Fruit fly (Drosophila melanogaster): ENCODE data around the gene CG44001.

CG44001 gene

DNA sequence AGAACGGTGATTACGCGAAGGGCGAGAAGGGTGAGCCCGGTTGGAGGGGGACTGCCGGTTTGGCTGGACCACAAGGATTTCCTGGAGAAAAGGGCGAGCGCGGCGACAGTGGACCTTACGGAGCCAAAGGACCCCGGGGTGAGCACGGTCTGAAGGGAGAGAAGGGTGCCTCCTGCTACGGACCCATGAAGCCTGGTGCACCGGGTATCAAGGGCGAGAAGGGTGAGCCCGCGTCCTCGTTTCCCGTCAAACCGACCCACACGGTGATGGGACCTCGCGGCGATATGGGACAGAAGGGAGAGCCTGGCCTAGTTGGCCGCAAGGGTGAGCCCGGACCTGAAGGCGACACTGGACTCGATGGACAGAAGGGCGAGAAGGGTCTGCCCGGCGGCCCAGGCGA, 11.7 kb upstream of the CG44001 start:
- TF ChIP-seq CG8159 (tag; optimal IDR thresholded peaks at IDR 0.05) (no peak), CG4496 (GFP tag; IDR thresholded peaks at IDR 0.05) (no peak), CG14655 (GFP tag; optimal IDR thresholded peaks at IDR 0.05) (no peak), fd96Ca (GFP tag; IDR thresholded peaks at IDR 0.05) (no peak), EcR (GFP tag; optimal IDR thresholded peaks at IDR 0.05) (no peak), CG32121 (GFP tag; IDR thresholded peaks at IDR 0.05) (no peak), CG17806 (tag; optimal IDR thresholded peaks at IDR 0.05) (no peak), CG12605 (GFP tag; IDR thresholded peaks at IDR 0.05) (no peak), CG15710 (tag; optimal IDR thresholded peaks at IDR 0.05) (no peak), CG10348 (GFP tag; IDR thresholded peaks at IDR 0.05) (no peak), Snoo (tag; optimal IDR thresholded peaks at IDR 0.05) (no peak), Ets98B (GFP tag; IDR thresholded peaks at IDR 0.05) (no peak), CG8301 (tag; optimal IDR thresholded peaks at IDR 0.05) (no peak)

DNA sequence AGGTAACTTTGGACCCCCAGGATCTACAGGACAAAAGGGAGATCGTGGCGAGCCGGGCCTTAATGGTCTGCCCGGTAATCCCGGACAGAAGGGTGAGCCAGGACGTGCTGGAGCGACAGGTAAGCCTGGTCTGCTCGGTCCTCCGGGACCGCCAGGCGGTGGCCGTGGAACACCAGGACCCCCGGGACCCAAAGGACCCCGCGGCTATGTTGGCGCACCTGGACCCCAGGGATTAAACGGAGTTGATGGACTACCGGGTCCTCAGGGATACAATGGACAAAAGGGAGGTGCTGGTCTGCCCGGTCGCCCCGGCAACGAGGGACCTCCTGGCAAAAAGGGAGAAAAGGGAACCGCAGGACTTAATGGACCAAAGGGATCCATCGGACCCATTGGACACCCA, 11.2 kb upstream of the CG44001 start:
- TF ChIP-seq rn (GFP tag; IDR thresholded peaks at IDR 0.05) (no peak), CG12605 (GFP tag; IDR thresholded peaks at IDR 0.05) (no peak), CG14655 (GFP tag; optimal IDR thresholded peaks at IDR 0.05) (no peak), gl (tag; optimal IDR thresholded peaks at IDR 0.05) (no peak), D1 (tag; optimal IDR thresholded peaks at IDR 0.05) (no peak), Snoo (tag; optimal IDR thresholded peaks at IDR 0.05) (no peak), CG9948 (tag; optimal IDR thresholded peaks at IDR 0.05) (no peak), Pif1B (GFP tag; optimal IDR thresholded peaks at IDR 0.05) (no peak), EcR (GFP tag; optimal IDR thresholded peaks at IDR 0.05) (no peak), Ets98B (GFP tag; IDR thresholded peaks at IDR 0.05) (no peak), fd96Ca (GFP tag; IDR thresholded peaks at IDR 0.05) (no peak), CG10348 (GFP tag; IDR thresholded peaks at IDR 0.05) (no peak), CG15710 (tag; optimal IDR thresholded peaks at IDR 0.05) (no peak), CG34367 (tag; optimal IDR thresholded peaks at IDR 0.05) (no peak), CG8159 (tag; optimal IDR thresholded peaks at IDR 0.05) (no peak), CG17806 (tag; optimal IDR thresholded peaks at IDR 0.05) (no peak), CG4496 (GFP tag; IDR thresholded peaks at IDR 0.05) (no peak), CG8301 (tag; optimal IDR thresholded peaks at IDR 0.05) (no peak), Pif1A (GFP tag; optimal IDR thresholded peaks at IDR 0.05) (no peak), CG13204 (GFP tag; optimal IDR thresholded peaks at IDR 0.05) (no peak)

DNA sequence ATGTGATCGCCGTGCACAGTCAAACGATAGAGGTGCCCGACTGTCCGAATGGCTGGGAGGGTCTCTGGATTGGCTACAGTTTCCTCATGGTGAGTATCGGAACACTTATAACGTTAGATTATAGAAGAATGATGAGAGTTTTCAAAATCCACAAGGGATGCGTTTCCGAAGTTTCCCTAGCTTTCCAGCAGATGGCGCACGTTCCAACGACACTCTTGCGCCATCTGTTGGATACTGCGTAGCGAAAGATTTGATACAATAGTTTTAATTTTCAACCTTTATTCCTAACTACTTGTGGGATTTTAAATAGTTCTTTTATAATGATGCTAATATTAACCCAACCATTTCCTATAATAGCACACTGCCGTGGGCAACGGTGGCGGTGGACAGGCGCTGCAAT, 7.0 kb upstream of the CG44001 start:
- no peak for TF ChIP-seq Pif1A (GFP tag; optimal IDR thresholded peaks at IDR 0.05)
- no peak for TF ChIP-seq CG9948 (tag; optimal IDR thresholded peaks at IDR 0.05)
- TF ChIP-seq CG4496 (GFP tag; IDR thresholded peaks at IDR 0.05), result no peak
- TF ChIP-seq CG32121 (GFP tag; IDR thresholded peaks at IDR 0.05), result no peak
- TF ChIP-seq Snoo (tag; optimal IDR thresholded peaks at IDR 0.05), result no peak
- no peak for TF ChIP-seq fd96Ca (GFP tag; IDR thresholded peaks at IDR 0.05)
- no peak for TF ChIP-seq CG15710 (tag; optimal IDR thresholded peaks at IDR 0.05)
- TF ChIP-seq EcR (GFP tag; optimal IDR thresholded peaks at IDR 0.05), result no peak
- no peak for TF ChIP-seq CG8159 (tag; optimal IDR thresholded peaks at IDR 0.05)
- no peak for TF ChIP-seq CG14655 (GFP tag; optimal IDR thresholded peaks at IDR 0.05)
- no peak for TF ChIP-seq CG17806 (tag; optimal IDR thresholded peaks at IDR 0.05)

DNA sequence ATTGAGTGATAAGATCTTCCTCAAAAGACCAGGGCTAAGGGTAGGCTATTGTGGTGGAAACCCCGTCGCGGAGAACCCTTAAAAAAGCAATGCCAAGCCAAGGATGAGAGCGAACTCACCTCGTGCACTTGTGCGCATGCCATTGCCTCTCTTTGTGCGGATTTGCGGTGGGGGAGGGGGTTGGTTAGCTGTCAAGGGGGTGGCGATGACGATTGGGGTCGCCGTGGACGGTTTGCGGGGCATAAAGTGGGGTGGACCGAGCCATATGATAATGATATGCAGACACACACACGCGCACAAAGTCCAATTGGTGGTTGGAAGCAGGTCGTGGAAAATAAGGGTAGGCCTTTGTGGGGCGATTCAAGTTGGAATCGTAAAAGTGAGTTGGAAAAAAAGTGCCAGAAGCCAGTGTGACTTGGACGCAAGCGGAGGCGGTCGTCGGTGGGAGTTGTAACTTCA, 5.6 kb upstream of the CG44001 start, which contains the start of the genes CG14042 and SP555:
Gene CG14042, plus strand, starts transcription at position 308 of the 459 bp plus-strand sequence.
Gene SP555, plus strand, starts transcription at position 308 of the 459 bp plus-strand sequence.
- TF ChIP-seq CG4496 (GFP tag; IDR thresholded peaks at IDR 0.05) (no peak), fd96Ca (GFP tag; IDR thresholded peaks at IDR 0.05) (0 out of 3 replicates have a peak, but pooled peaks have one; percentile 18), D1 (tag; optimal IDR thresholded peaks at IDR 0.05) (no peak)

DNA sequence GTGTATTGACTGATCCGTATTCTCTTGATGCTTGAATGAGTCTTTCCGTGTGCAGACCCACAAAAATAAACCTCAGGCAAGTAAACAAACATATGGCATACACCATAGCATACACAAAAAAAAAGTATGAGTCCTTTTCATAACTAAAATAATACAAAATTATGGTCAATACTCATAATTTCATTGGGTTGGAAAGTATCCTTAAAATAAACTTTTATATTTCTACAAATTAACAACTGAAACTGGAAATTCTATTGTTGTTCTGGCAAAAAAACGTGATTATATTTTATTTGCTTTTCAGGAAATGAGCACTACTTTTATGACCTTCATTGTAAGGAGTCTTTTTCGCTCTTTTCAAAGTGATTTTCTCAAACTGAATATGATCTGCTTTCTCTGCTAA, 994 bp upstream of the CG44001 start:
- no peak for TF ChIP-seq CG13204 (GFP tag; optimal IDR thresholded peaks at IDR 0.05)
- no peak for TF ChIP-seq CG15710 (tag; optimal IDR thresholded peaks at IDR 0.05)
- TF ChIP-seq CG8159 (tag; optimal IDR thresholded peaks at IDR 0.05), result peak; percentile 14

DNA sequence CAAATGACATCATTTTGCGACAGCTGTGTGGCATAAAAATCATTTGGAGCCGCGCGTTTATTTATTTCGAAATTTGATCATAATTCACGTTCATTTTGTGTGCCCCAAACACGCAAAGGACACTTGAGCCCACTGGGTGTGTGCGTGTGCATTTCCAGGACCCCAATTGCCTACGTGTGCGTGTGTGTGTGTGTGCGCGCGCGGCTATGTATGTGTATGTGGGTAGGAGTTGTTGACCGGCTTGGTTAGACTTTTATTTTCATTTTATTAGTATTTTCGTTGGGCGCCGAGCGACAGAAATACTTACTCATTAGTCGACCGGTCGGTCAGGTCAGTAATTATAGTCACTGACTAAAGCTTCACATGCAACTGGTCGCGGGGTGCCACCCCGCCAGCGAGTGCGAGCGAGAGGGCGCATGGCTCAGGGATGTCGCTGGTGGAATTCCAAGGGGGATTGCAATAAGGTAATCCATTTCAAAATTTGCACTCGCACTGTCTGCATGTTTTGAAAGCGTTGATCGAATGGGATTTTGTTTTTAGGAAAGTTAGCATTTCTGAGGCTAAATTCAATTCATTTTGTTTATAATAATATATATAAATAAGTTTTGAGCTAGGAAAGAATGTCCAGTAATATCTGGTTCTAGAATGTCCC, 551 bp downstream of the CG44001 start:
- TF ChIP-seq Pif1B (GFP tag; optimal IDR thresholded peaks at IDR 0.05) (peak; percentile 66), D1 (tag; optimal IDR thresholded peaks at IDR 0.05) (no peak), Snoo (tag; optimal IDR thresholded peaks at IDR 0.05) (peak; percentile 46), Ets98B (GFP tag; IDR thresholded peaks at IDR 0.05) (peak; percentile 82), CG8159 (tag; optimal IDR thresholded peaks at IDR 0.05) (peak; percentile 51), CG34367 (tag; optimal IDR thresholded peaks at IDR 0.05) (peak; percentile 27), Pif1A (GFP tag; optimal IDR thresholded peaks at IDR 0.05) (peak; percentile 80), CG10348 (GFP tag; IDR thresholded peaks at IDR 0.05) (0 out of 2 replicates have a peak, but pooled peaks have one; percentile 36), CG15710 (tag; optimal IDR thresholded peaks at IDR 0.05) (peak; percentile 61), CG9948 (tag; optimal IDR thresholded peaks at IDR 0.05) (peak; percentile 60), rn (GFP tag; IDR thresholded peaks at IDR 0.05) (no peak), CG4496 (GFP tag; IDR thresholded peaks at IDR 0.05) (peak; percentile 88), CG17806 (tag; optimal IDR thresholded peaks at IDR 0.05) (peak; percentile 61), CG32121 (GFP tag; IDR thresholded peaks at IDR 0.05) (peak; percentile 82), CG12605 (GFP tag; IDR thresholded peaks at IDR 0.05) (peak; percentile 68), gl (tag; optimal IDR thresholded peaks at IDR 0.05) (peak; percentile 27), CG14655 (GFP tag; optimal IDR thresholded peaks at IDR 0.05) (peak; percentile 79), fd96Ca (GFP tag; IDR thresholded peaks at IDR 0.05) (peak; percentile 87), CG8301 (tag; optimal IDR thresholded peaks at IDR 0.05) (peak; percentile 60), CG13204 (GFP tag; optimal IDR thresholded peaks at IDR 0.05) (peak; percentile 40), EcR (GFP tag; optimal IDR thresholded peaks at IDR 0.05) (peak; percentile 87)
